Worm (Caenorhabditis elegans) whole organism, L4/young adult: Measurements from ENCODE around the gene ram-2.

Experiments
- W03F9.2 ChIP-seq: fragments of 150-350 bp; optimal IDR thresholded peaks from 2 replicates; lab custom pipeline; 2014; ENCODE audit warnings: missing biosample characterization, missing genetic modification characterization
- him-1 ChIP-seq: sonication (generic microtip); optimal IDR thresholded peaks from 2 replicates; lab custom pipeline; 2016; ENCODE audit warnings: missing genotype, missing genetic modification reagents, missing genetic modification characterization, missing compliant biosample characterization

- TF ChIP-seq him-1 (tag; lab: Kevin White, UChicago) (no peak), W03F9.2 (tag; lab: Kevin White, UChicago) (no peak)
Measured at ce11 chrII:10995600-10995999, 21.1 kb downstream of the ram-2 start.
